Fruit fly (Drosophila melanogaster) whole organism, pupa: ENCODE results near the gene CG12075.

ENCODE experiments used
- CG10348 ChIP-seq: fragments of 200-800 bp; sonication (Bioruptor generic); IDR thresholded peaks from 2 replicates; pipeline ENCODE4 v1.3.6; 2022; ENCODE audit warnings: missing biosample characterization, missing genetic modification characterization
- CG12605 ChIP-seq: fragments of 200-800 bp; sonication (Bioruptor generic); IDR thresholded peaks from 2 replicates; pipeline ENCODE4 v1.3.6; 2022; ENCODE audit warnings: missing biosample characterization, missing genetic modification characterization
- CG13204 ChIP-seq: fragments of 200-800 bp; sonication (Bioruptor generic); optimal IDR thresholded peaks from 2 replicates; lab custom pipeline; 2018; ENCODE audit warnings: missing biosample characterization, mild to moderate bottlenecking, missing genetic modification characterization, moderate library complexity
- CG14655 ChIP-seq: fragments of 200-800 bp; sonication (Bioruptor generic); optimal IDR thresholded peaks from 3 replicates; lab custom pipeline; 2017; ENCODE audit warnings: mild to moderate bottlenecking, missing biosample characterization, missing genetic modification reagents, missing genetic modification characterization
- CG15710 ChIP-seq: fragments of 200-800 bp; sonication (Bioruptor generic); optimal IDR thresholded peaks from 2 replicates; lab custom pipeline; 2018; ENCODE audit warnings: missing biosample characterization, mild to moderate bottlenecking, missing genetic modification characterization, moderate library complexity
- CG17806 ChIP-seq: fragments of 200-800 bp; sonication (Bioruptor generic); optimal IDR thresholded peaks from 2 replicates; lab custom pipeline; 2018; ENCODE audit warnings: missing biosample characterization, mild to moderate bottlenecking, missing genetic modification characterization, moderate library complexity
- CG32121 ChIP-seq: fragments of 200-800 bp; sonication (Bioruptor generic); IDR thresholded peaks from 2 replicates; pipeline ENCODE4 v1.3.6; 2022; ENCODE audit warnings: missing biosample characterization, missing genetic modification characterization
- CG34367 ChIP-seq: fragments of 200-800 bp; sonication (Bioruptor generic); optimal IDR thresholded peaks from 2 replicates; lab custom pipeline; 2018; ENCODE audit warnings: missing biosample characterization, mild to moderate bottlenecking, missing genetic modification characterization
- CG4496 ChIP-seq: fragments of 200-800 bp; sonication (Bioruptor generic); IDR thresholded peaks from 3 replicates; pipeline ENCODE4 v1.3.6; 2022; ENCODE audit warnings: missing biosample characterization, missing genetic modification characterization
- CG8159 ChIP-seq: fragments of 200-800 bp; sonication (Bioruptor generic); optimal IDR thresholded peaks from 3 replicates; lab custom pipeline; 2018; ENCODE audit warnings: missing biosample characterization, mild to moderate bottlenecking, missing genetic modification characterization, moderate library complexity
- CG8301 ChIP-seq: fragments of 200-800 bp; sonication (Bioruptor generic); optimal IDR thresholded peaks from 2 replicates; lab custom pipeline; 2018; ENCODE audit warnings: missing biosample characterization, mild to moderate bottlenecking, missing genetic modification characterization
- CG9948 ChIP-seq: fragments of 200-800 bp; sonication (Bioruptor generic); optimal IDR thresholded peaks from 2 replicates; lab custom pipeline; 2018; ENCODE audit warnings: missing biosample characterization, mild to moderate bottlenecking, missing genetic modification characterization, moderate library complexity
- D1 ChIP-seq: fragments of 200-800 bp; sonication (Bioruptor generic); optimal IDR thresholded peaks from 2 replicates; lab custom pipeline; 2018; ENCODE audit warnings: missing biosample characterization, mild to moderate bottlenecking, missing genetic modification characterization, moderate library complexity
- EcR ChIP-seq: fragments of 200-800 bp; sonication (Bioruptor generic); optimal IDR thresholded peaks from 3 replicates; lab custom pipeline; 2019; ENCODE audit warnings: missing biosample characterization, missing genetic modification characterization, mild to moderate bottlenecking, moderate library complexity, missing genetic modification reagents
- Ets98B ChIP-seq: fragments of 200-800 bp; sonication (Bioruptor generic); IDR thresholded peaks from 2 replicates; pipeline ENCODE4 v1.3.6; 2022; ENCODE audit warnings: missing biosample characterization, missing genetic modification characterization
- Pif1A ChIP-seq: fragments of 200-800 bp; sonication (Bioruptor generic); optimal IDR thresholded peaks from 3 replicates; lab custom pipeline; 2016; ENCODE audit warnings: missing biosample characterization, missing genetic modification characterization
- Pif1B ChIP-seq: fragments of 200-800 bp; sonication (Bioruptor generic); optimal IDR thresholded peaks from 3 replicates; lab custom pipeline; 2016; ENCODE audit warnings: missing biosample characterization, missing genetic modification characterization
- Snoo ChIP-seq: fragments of 200-800 bp; sonication (Bioruptor generic); optimal IDR thresholded peaks from 3 replicates; lab custom pipeline; 2017; ENCODE audit warnings: missing biosample characterization, mild to moderate bottlenecking, missing genetic modification characterization, inconsistent platforms
- fd96Ca ChIP-seq: fragments of 200-800 bp; sonication (Bioruptor generic); IDR thresholded peaks from 3 replicates; pipeline ENCODE4 v1.3.6; 2022; ENCODE audit warnings: missing biosample characterization, missing genetic modification characterization
- gl ChIP-seq: fragments of 200-800 bp; sonication (Bioruptor generic); optimal IDR thresholded peaks from 2 replicates; lab custom pipeline; 2018; ENCODE audit warnings: missing biosample characterization, mild to moderate bottlenecking, missing genetic modification characterization
- rn ChIP-seq: fragments of 200-800 bp; sonication (Bioruptor generic); IDR thresholded peaks from 2 replicates; pipeline ENCODE4 v1.3.6; 2022; ENCODE audit warnings: missing biosample characterization, missing genetic modification characterization

CG12075 gene

dm6 chrX:8888861-8889392 lies 50.8 kb downstream of the CG12075 start:
- TF ChIP-seq Snoo (tag; lab: Kevin White, UChicago) (no peak), CG9948 (tag; lab: Kevin White, UChicago) (no peak), EcR (peak; percentile 13), gl (tag; lab: Kevin White, UChicago) (no peak), fd96Ca (GFP tag; lab: Robert Waterston, UW) (peak; percentile 15; the same call in 1 of the 3 replicates), CG8301 (tag; lab: Kevin White, UChicago) (no peak), CG13204 (no peak)
- TF ChIP-seq, all 21 proteins: peak for 2

DNA sequence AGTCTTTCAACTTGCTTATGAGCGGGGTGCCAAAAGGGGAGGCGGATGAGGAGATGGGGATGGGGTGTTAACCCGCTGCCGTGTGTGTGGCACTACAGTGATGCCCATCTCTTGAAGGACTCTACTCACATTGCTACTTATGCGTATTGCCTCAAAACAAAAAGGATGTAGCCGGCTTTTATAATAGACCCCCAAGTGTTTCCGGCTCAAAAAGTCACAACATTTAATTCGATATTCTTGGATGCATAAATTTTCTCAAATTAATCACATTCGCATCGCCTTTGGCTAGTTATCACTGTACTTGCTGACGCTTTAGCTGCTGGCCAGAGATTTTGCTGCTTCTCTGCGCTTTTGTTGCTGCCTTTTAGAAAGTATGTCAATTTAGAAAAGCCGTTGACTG lies 52.9 kb downstream of the CG12075 start:
- TF ChIP-seq Pif1A (GFP tag; lab: Kevin White, UChicago) = peak; percentile 55
- peak; percentile 76 for TF ChIP-seq Ets98B (GFP tag; lab: Robert Waterston, UW)
- peak; percentile 85 for TF ChIP-seq fd96Ca (GFP tag; lab: Robert Waterston, UW)
- no peak for TF ChIP-seq gl (tag; lab: Kevin White, UChicago)
- no peak for TF ChIP-seq CG13204
- 0 out of 2 replicates have a peak, but pooled peaks have one; percentile 15 for TF ChIP-seq CG12605 (GFP tag; lab: Robert Waterston, UW)
- peak; percentile 81 for TF ChIP-seq CG32121 (GFP tag; lab: Robert Waterston, UW)
- TF ChIP-seq CG8301 (tag; lab: Kevin White, UChicago) = peak; percentile 70
- peak; percentile 34 for TF ChIP-seq CG15710
- TF ChIP-seq CG4496 = peak; percentile 78; the same call in 2 of the 3 replicates
- TF ChIP-seq CG14655 = peak; percentile 65
- TF ChIP-seq CG8159 = peak; percentile 24
- no peak for TF ChIP-seq EcR
- peak; percentile 4 for TF ChIP-seq CG9948 (tag; lab: Kevin White, UChicago)
- TF ChIP-seq Snoo (tag; lab: Kevin White, UChicago) = no peak
- peak; percentile 20 for TF ChIP-seq Pif1B (GFP tag; lab: Kevin White, UChicago)
- no peak for TF ChIP-seq CG10348 (GFP tag; lab: Robert Waterston, UW)
- peak; percentile 13 for TF ChIP-seq CG17806 (tag; lab: Kevin White, UChicago)
- no peak for TF ChIP-seq D1 (tag; lab: Kevin White, UChicago)

DNA sequence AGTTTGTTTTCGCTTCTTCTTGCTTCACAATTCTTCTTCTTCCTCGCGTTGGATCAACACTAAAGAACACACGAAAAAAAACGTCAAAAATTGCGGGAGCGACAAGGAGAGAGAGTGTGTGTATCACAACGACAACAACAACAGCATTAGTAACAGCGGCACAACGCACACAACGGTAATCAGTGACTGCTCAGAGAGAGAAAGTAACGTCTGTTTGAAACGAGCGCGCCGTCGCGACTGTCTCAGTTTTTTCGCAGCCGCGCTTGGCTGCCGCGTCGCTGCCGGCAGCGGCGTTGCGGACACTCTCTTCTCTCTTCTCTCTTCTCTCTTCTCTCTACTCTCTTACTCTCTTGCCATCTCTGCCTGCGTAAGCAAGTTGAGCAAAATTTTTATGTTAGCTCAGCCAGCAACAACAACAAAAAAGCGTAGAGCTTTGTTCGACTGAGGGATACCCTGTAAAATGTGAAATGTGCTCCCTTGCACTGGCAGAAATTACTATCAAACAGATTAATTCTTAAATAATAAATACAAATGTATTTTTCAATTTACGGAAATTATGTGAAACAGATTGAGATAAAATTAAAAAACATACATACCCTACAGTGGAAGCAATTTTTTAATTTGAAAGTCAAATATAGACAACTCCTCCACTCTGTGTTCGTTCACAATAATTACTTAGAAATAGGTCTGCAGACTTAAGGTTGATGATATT lies 53.6 kb downstream of the CG12075 start:
- TF ChIP-seq Pif1B (GFP tag; lab: Kevin White, UChicago) (peak; percentile 71), Pif1A (GFP tag; lab: Kevin White, UChicago) (peak; percentile 41), gl (tag; lab: Kevin White, UChicago) (no peak), CG13204 (peak; percentile 6), EcR (no peak), CG15710 (peak; percentile 39), CG12605 (GFP tag; lab: Robert Waterston, UW) (peak; percentile 52), CG10348 (GFP tag; lab: Robert Waterston, UW) (no peak), CG8301 (tag; lab: Kevin White, UChicago) (peak; percentile 36), D1 (tag; lab: Kevin White, UChicago) (peak; percentile 15), Ets98B (GFP tag; lab: Robert Waterston, UW) (peak; percentile 60), CG17806 (tag; lab: Kevin White, UChicago) (peak; percentile 45), rn (GFP tag; lab: Robert Waterston, UW) (no peak), CG8159 (peak; percentile 59), CG34367 (peak; percentile 36), CG14655 (peak; percentile 62), CG9948 (tag; lab: Kevin White, UChicago) (peak; percentile 21), fd96Ca (GFP tag; lab: Robert Waterston, UW) (peak; percentile 49; the same call in 1 of the 3 replicates), CG4496 (peak; percentile 73; the same call in 2 of the 3 replicates), Snoo (tag; lab: Kevin White, UChicago) (peak; percentile 59), CG32121 (GFP tag; lab: Robert Waterston, UW) (peak; percentile 69; the same call in 1 of the 2 replicates)

dm6 chrX:8892445-8893009 lies 54.4 kb downstream of the CG12075 start:
- TF ChIP-seq D1 (tag; lab: Kevin White, UChicago) = no peak
- TF ChIP-seq EcR = no peak
- TF ChIP-seq CG17806 (tag; lab: Kevin White, UChicago) = no peak
- peak; percentile 19 for TF ChIP-seq CG15710
- TF ChIP-seq CG8159 = peak; percentile 17
- no peak for TF ChIP-seq CG32121 (GFP tag; lab: Robert Waterston, UW)
- peak; percentile 2 for TF ChIP-seq Pif1A (GFP tag; lab: Kevin White, UChicago)
- TF ChIP-seq CG8301 (tag; lab: Kevin White, UChicago) = no peak
- TF ChIP-seq CG9948 (tag; lab: Kevin White, UChicago) = peak; percentile 5
- 0 out of 2 replicates have a peak, but pooled peaks have one; percentile 13 for TF ChIP-seq Ets98B (GFP tag; lab: Robert Waterston, UW)
- no peak for TF ChIP-seq CG14655
- 0 out of 3 replicates have a peak, but pooled peaks have one; percentile 7 for TF ChIP-seq fd96Ca (GFP tag; lab: Robert Waterston, UW)

- TF ChIP-seq CG4496 (0 out of 3 replicates have a peak, but pooled peaks have one; percentile 35), Snoo (tag; lab: Kevin White, UChicago) (peak; percentile 13), CG10348 (GFP tag; lab: Robert Waterston, UW) (no peak), CG32121 (GFP tag; lab: Robert Waterston, UW) (no peak)
These were observed 55.3 kb downstream of the CG12075 start for dm6 chrX:8893378-8893912.
